Worm (Caenorhabditis elegans): ENCODE results near the gene meg-2.

- TF ChIP-seq snpc-4 (tag; optimal IDR thresholded peaks at IDR 0.05) (no peak), unc-62 (GFP tag; optimal IDR thresholded peaks at IDR 0.05) (no peak), elt-1 (tag; optimal IDR thresholded peaks at IDR 0.05; ENCODE audit: borderline replicate concordance, insufficient read depth) (no peak), nhr-237 (tag; optimal IDR thresholded peaks at IDR 0.05) (no peak), ztf-11 (tag; optimal IDR thresholded peaks at IDR 0.05) (no peak), mab-5 (tag; optimal IDR thresholded peaks at IDR 0.05) (no peak), lsy-2 (tag; optimal IDR thresholded peaks at IDR 0.05) (no peak), sptf-1 (tag; optimal IDR thresholded peaks at IDR 0.05) (no peak)
These were observed 8.7 kb downstream of the meg-2 start, which contains the start of gene ekl-5 for ce11 chrX:13917121-13917755.
